Worm (Caenorhabditis elegans) whole organism, mixed stage, embryonic: ENCODE results near the gene C52E4.12.

ENCODE experiments used
- M03D4.4 ChIP-seq: sonication (generic microtip); optimal IDR thresholded peaks from 2 replicates; lab custom pipeline; 2017; ENCODE audit warnings: mild to moderate bottlenecking, missing genetic modification characterization, missing compliant biosample characterization
- bed-3 ChIP-seq: fragments of 200-800 bp; sonication (Bioruptor generic); optimal IDR thresholded peaks from 3 replicates; lab custom pipeline; 2018; ENCODE audit warnings: mild to moderate bottlenecking, missing genetic modification characterization, moderate library complexity, missing compliant biosample characterization
- blmp-1 ChIP-seq: fragments of 150-350 bp; optimal IDR thresholded peaks from 2 replicates; lab custom pipeline; 2014; ENCODE audit warnings: missing biosample characterization, missing genetic modification characterization
- ceh-39 ChIP-seq: fragments of 150-350 bp; optimal IDR thresholded peaks from 2 replicates; lab custom pipeline; 2014; ENCODE audit warnings: missing biosample characterization, missing genetic modification characterization
- ceh-43 ChIP-seq: fragments of 200-800 bp; sonication (Bioruptor generic); optimal IDR thresholded peaks from 2 replicates; lab custom pipeline; 2018; ENCODE audit warnings: mild to moderate bottlenecking, missing genetic modification characterization, moderate library complexity, missing compliant biosample characterization
- ceh-83 ChIP-seq: fragments of 200-800 bp; sonication (Bioruptor generic); optimal IDR thresholded peaks from 2 replicates; lab custom pipeline; 2018; ENCODE audit warnings: mild to moderate bottlenecking, missing genetic modification characterization, missing compliant biosample characterization
- ces-1 ChIP-seq: fragments of 150-350 bp; optimal IDR thresholded peaks from 2 replicates; lab custom pipeline; 2014; ENCODE audit warnings: missing biosample characterization, missing genetic modification reagents, missing genetic modification characterization
- cnd-1 ChIP-seq: fragments of 200-800 bp; sonication (Bioruptor generic); optimal IDR thresholded peaks from 2 replicates; lab custom pipeline; 2018; ENCODE audit warnings: mild to moderate bottlenecking, missing genetic modification characterization, missing compliant biosample characterization
- drap-1 ChIP-seq: fragments of 200-800 bp; sonication (Bioruptor generic); optimal IDR thresholded peaks from 3 replicates; lab custom pipeline; 2018; ENCODE audit warnings: mild to moderate bottlenecking, missing genetic modification characterization, missing compliant biosample characterization
- elt-1 ChIP-seq: sonication (generic microtip); optimal IDR thresholded peaks from 2 replicates; lab custom pipeline; 2017; ENCODE audit warnings: missing genetic modification characterization, mild to moderate bottlenecking, missing compliant biosample characterization, antibody characterized with exemption, moderate library complexity, borderline replicate concordance; ENCODE audit not compliant: insufficient read depth
- elt-3 ChIP-seq: fragments of 150-350 bp; optimal IDR thresholded peaks from 2 replicates; lab custom pipeline; 2014; ENCODE audit warnings: missing biosample characterization, missing genetic modification characterization
- flh-1 ChIP-seq: fragments of 200-800 bp; sonication (Bioruptor generic); optimal IDR thresholded peaks from 2 replicates; lab custom pipeline; 2018; ENCODE audit warnings: mild to moderate bottlenecking, missing genetic modification characterization, moderate library complexity, missing compliant biosample characterization
- ham-2 ChIP-seq: fragments of 200-800 bp; sonication (Bioruptor generic); optimal IDR thresholded peaks from 2 replicates; lab custom pipeline; 2018; ENCODE audit warnings: mild to moderate bottlenecking, missing genetic modification characterization, missing compliant biosample characterization
- hlh-1 ChIP-seq: fragments of 150-350 bp; optimal IDR thresholded peaks from 2 replicates; lab custom pipeline; 2014; ENCODE audit warnings: missing biosample characterization, missing genetic modification reagents, missing genetic modification characterization
- lin-13 ChIP-seq: fragments of 150-350 bp; optimal IDR thresholded peaks from 2 replicates; lab custom pipeline; 2014; ENCODE audit warnings: missing biosample characterization, missing genetic modification characterization
- lin-32 ChIP-seq: fragments of 200-800 bp; sonication (Bioruptor generic); optimal IDR thresholded peaks from 2 replicates; lab custom pipeline; 2018; ENCODE audit warnings: mild to moderate bottlenecking, missing genetic modification characterization, missing compliant biosample characterization
- lsy-2 ChIP-seq: fragments of 150-350 bp; optimal IDR thresholded peaks from 2 replicates; lab custom pipeline; 2014; ENCODE audit warnings: missing biosample characterization, missing genetic modification characterization
- mab-5 ChIP-seq: fragments of 150-350 bp; optimal IDR thresholded peaks from 2 replicates; lab custom pipeline; 2014; ENCODE audit warnings: missing biosample characterization, missing genetic modification characterization
- mep-1 ChIP-seq: fragments of 150-350 bp; optimal IDR thresholded peaks from 2 replicates; lab custom pipeline; 2017; ENCODE audit warnings: missing biosample characterization, missing genetic modification reagents, missing genetic modification characterization, inconsistent platforms
- mls-2 ChIP-seq: sonication (generic microtip); optimal IDR thresholded peaks from 2 replicates; lab custom pipeline; 2016; ENCODE audit warnings: mild to moderate bottlenecking, missing genetic modification characterization, moderate library complexity, missing compliant biosample characterization
- nhr-12 ChIP-seq: fragments of 150-350 bp; optimal IDR thresholded peaks from 2 replicates; lab custom pipeline; 2014; ENCODE audit warnings: missing biosample characterization, missing genetic modification characterization
- nhr-2 ChIP-seq: fragments of 150-350 bp; optimal IDR thresholded peaks from 2 replicates; lab custom pipeline; 2014; ENCODE audit warnings: missing biosample characterization, missing genetic modification characterization
- nhr-237 ChIP-seq: fragments of 150-350 bp; optimal IDR thresholded peaks from 2 replicates; lab custom pipeline; 2014; ENCODE audit warnings: missing biosample characterization, missing genetic modification characterization
- nhr-28 ChIP-seq: fragments of 150-350 bp; optimal IDR thresholded peaks from 2 replicates; lab custom pipeline; 2014; ENCODE audit warnings: missing biosample characterization, missing genetic modification characterization
- nhr-76 ChIP-seq: sonication (generic microtip); optimal IDR thresholded peaks from 2 replicates; lab custom pipeline; 2017; ENCODE audit warnings: missing biosample characterization, missing genetic modification characterization
- pha-4 ChIP-seq: fragments of 150-350 bp; optimal IDR thresholded peaks from 2 replicates; lab custom pipeline; 2018; ENCODE audit warnings: missing biosample characterization, missing genetic modification reagents, missing genetic modification characterization
- sem-2 ChIP-seq: fragments of 200-800 bp; sonication (Bioruptor generic); optimal IDR thresholded peaks from 2 replicates; lab custom pipeline; 2018; ENCODE audit warnings: mild to moderate bottlenecking, missing genetic modification characterization, missing compliant biosample characterization
- snpc-4 ChIP-seq: fragments of 150-350 bp; optimal IDR thresholded peaks from 2 replicates; lab custom pipeline; 2014; ENCODE audit warnings: missing biosample characterization, missing genetic modification characterization
- sptf-1 ChIP-seq: sonication (generic microtip); optimal IDR thresholded peaks from 2 replicates; lab custom pipeline; 2017; ENCODE audit warnings: mild to moderate bottlenecking, missing genetic modification characterization, moderate library complexity, missing compliant biosample characterization
- tbx-8 ChIP-seq: fragments of 200-800 bp; sonication (Bioruptor generic); optimal IDR thresholded peaks from 2 replicates; lab custom pipeline; 2018; ENCODE audit warnings: mild to moderate bottlenecking, missing genetic modification characterization, moderate library complexity, missing compliant biosample characterization
- unc-120 ChIP-seq: sonication (generic microtip); optimal IDR thresholded peaks from 2 replicates; lab custom pipeline; 2017; ENCODE audit warnings: missing genetic modification characterization, missing compliant biosample characterization; ENCODE audit not compliant: poor library complexity, severe bottlenecking
- unc-39 ChIP-seq: fragments of 150-350 bp; optimal IDR thresholded peaks from 2 replicates; lab custom pipeline; 2014; ENCODE audit warnings: missing biosample characterization, missing genetic modification characterization
- unc-62 ChIP-seq: fragments of 150-350 bp; optimal IDR thresholded peaks from 2 replicates; lab custom pipeline; 2014; ENCODE audit warnings: missing biosample characterization, missing genetic modification reagents, missing genetic modification characterization
- zip-8 ChIP-seq: fragments of 150-350 bp; optimal IDR thresholded peaks from 2 replicates; lab custom pipeline; 2014; ENCODE audit warnings: missing biosample characterization, missing genetic modification characterization
- ztf-11 ChIP-seq: fragments of 150-350 bp; optimal IDR thresholded peaks from 2 replicates; lab custom pipeline; 2014; ENCODE audit warnings: missing biosample characterization, missing genetic modification characterization

C52E4.12 gene

ce11 chrV:11978179-11978578, 17.8 kb upstream of the C52E4.12 start, which contains the start of gene mif-2:
Gene mif-2, minus strand, starts transcription at chrV:11978459.
- no peak for TF ChIP-seq mls-2 (tag; lab: Kevin White, UChicago)
- no peak for TF ChIP-seq ztf-11 (tag; lab: Kevin White, UChicago)
- no peak for TF ChIP-seq ceh-83 (GFP tag; lab: Kevin White, UChicago)
- TF ChIP-seq blmp-1 = no peak
- TF ChIP-seq elt-1 (tag; lab: Kevin White, UChicago) = no peak
- no peak for TF ChIP-seq bed-3 (GFP tag; lab: Kevin White, UChicago)
- TF ChIP-seq nhr-76 (tag; lab: Kevin White, UChicago) = no peak

- TF ChIP-seq bed-3 (GFP tag; lab: Kevin White, UChicago) = no peak
- TF ChIP-seq nhr-28 (tag; lab: Kevin White, UChicago) = no peak
- TF ChIP-seq nhr-2 (tag; lab: Kevin White, UChicago) = no peak
- TF ChIP-seq ceh-83 (GFP tag; lab: Kevin White, UChicago) = peak; percentile 66
- no peak for TF ChIP-seq mab-5
- TF ChIP-seq sem-2 (GFP tag; lab: Kevin White, UChicago) = peak; percentile 51
- TF ChIP-seq ham-2 = peak; percentile 76
- no peak for TF ChIP-seq snpc-4
- no peak for TF ChIP-seq unc-39 (tag; lab: Kevin White, UChicago)
- peak; percentile 82 for TF ChIP-seq drap-1 (GFP tag; lab: Kevin White, UChicago)
- peak; percentile 64 for TF ChIP-seq tbx-8 (GFP tag; lab: Kevin White, UChicago)
- no peak for TF ChIP-seq nhr-76 (tag; lab: Kevin White, UChicago)
- no peak for TF ChIP-seq blmp-1
- TF ChIP-seq cnd-1 (tag; lab: Kevin White, UChicago) = peak; percentile 57
- peak; percentile 35 for TF ChIP-seq hlh-1 (tag; lab: Kevin White, UChicago)
- no peak for TF ChIP-seq flh-1 (GFP tag; lab: Kevin White, UChicago)
- TF ChIP-seq elt-3 (tag; lab: Kevin White, UChicago) = no peak
- peak; percentile 41 for TF ChIP-seq mls-2 (tag; lab: Kevin White, UChicago)
- TF ChIP-seq ztf-11 (tag; lab: Kevin White, UChicago) = peak; percentile 54
- peak; percentile 92 for TF ChIP-seq pha-4
- peak; percentile 31 for TF ChIP-seq elt-1 (tag; lab: Kevin White, UChicago)
- peak; percentile 49 for TF ChIP-seq nhr-237 (tag; lab: Kevin White, UChicago)
- TF ChIP-seq ceh-43 (GFP tag; lab: Kevin White, UChicago) = no peak
- peak; percentile 25 for TF ChIP-seq unc-62 (GFP tag; lab: Kevin White, UChicago)
- TF ChIP-seq lsy-2 (tag; lab: Kevin White, UChicago) = peak; percentile 81
- peak; percentile 92 for TF ChIP-seq ceh-39
- TF ChIP-seq lin-32 (GFP tag; lab: Kevin White, UChicago) = no peak
- no peak for TF ChIP-seq zip-8 (tag; lab: Kevin White, UChicago)
- peak; percentile 93 for TF ChIP-seq lin-13 (tag; lab: Kevin White, UChicago)
- peak; percentile 44 for TF ChIP-seq nhr-12 (tag; lab: Kevin White, UChicago)
- TF ChIP-seq sptf-1 = peak; percentile 72
- peak; percentile 53 for TF ChIP-seq M03D4.4 (tag; lab: Kevin White, UChicago)
- peak; percentile 81 for TF ChIP-seq mep-1 (tag; lab: Kevin White, UChicago)
- peak; percentile 65 for TF ChIP-seq ces-1 (GFP tag; lab: Kevin White, UChicago)
- peak; percentile 71 for TF ChIP-seq unc-120 (tag; lab: Kevin White, UChicago)
Observed at ce11 chrV:11979673-11980561, 16.0 kb upstream of the C52E4.12 start, which contains the start of gene snr-4. Gene snr-4, minus strand, starts transcription at chrV:11979723.

- TF ChIP-seq pha-4 = peak; percentile 33
- no peak for TF ChIP-seq cnd-1 (tag; lab: Kevin White, UChicago)
- TF ChIP-seq unc-62 (GFP tag; lab: Kevin White, UChicago) = peak; percentile 17
- peak; percentile 0 for TF ChIP-seq ceh-83 (GFP tag; lab: Kevin White, UChicago)
- TF ChIP-seq unc-39 (tag; lab: Kevin White, UChicago) = no peak
- TF ChIP-seq nhr-237 (tag; lab: Kevin White, UChicago) = peak; percentile 68
- TF ChIP-seq lsy-2 (tag; lab: Kevin White, UChicago) = peak; percentile 50
- TF ChIP-seq mep-1 (tag; lab: Kevin White, UChicago) = peak; percentile 69
- TF ChIP-seq sptf-1 = peak; percentile 35
- peak; percentile 44 for TF ChIP-seq hlh-1 (tag; lab: Kevin White, UChicago)
- no peak for TF ChIP-seq zip-8 (tag; lab: Kevin White, UChicago)
- peak; percentile 70 for TF ChIP-seq lin-13 (tag; lab: Kevin White, UChicago)
- peak; percentile 52 for TF ChIP-seq ces-1 (GFP tag; lab: Kevin White, UChicago)
Observed at ce11 chrV:11982309-11982708, 13.7 kb upstream of the C52E4.12 start, which contains the start of gene rpt-1. Gene rpt-1, minus strand, starts transcription at chrV:11982397.
